Worm (Caenorhabditis elegans): Measurements from ENCODE around the gene arl-1.

arl-1 gene

DNA sequence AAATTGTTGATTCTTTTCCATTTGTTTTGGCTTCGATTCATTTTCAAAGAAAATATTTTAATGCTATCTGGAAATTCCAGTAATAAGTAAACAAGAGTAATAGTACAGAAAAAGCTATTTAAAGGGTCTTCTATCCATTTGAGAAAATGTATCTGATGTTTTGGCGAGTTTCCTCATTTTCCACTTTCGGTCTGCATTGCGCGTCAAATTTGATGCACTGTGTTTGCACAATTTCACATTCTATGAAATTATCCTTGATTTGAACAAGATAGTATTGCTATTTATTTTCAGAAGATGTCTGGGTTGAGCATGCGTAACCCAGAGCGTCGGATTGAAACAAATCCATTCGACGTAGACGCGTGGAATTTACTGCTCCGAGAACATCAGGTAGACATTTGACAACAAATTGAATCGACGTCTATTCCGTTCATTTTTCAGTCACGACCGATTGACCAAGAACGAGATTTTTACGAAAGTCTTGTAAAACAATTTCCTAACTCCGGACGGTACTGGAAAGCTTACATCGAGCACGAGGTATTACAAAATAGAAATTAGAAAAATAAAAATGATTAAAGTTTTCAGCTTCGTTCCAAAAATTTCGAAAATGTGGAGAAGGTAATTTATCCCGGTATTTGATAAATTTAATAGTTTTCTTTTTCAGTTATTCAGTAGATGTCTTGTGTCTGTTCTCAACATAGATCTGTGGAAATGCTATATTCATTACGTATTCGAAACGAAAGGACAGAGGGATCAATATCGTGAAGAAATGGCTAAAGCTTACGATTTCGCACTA lies 22.0 kb downstream of the arl-1 start, which contains the start of gene suf-1 (continued):
- peak; percentile 80 for TF ChIP-seq snpc-3.4 (tag; optimal IDR thresholded peaks at IDR 0.05)
- peak; percentile 45 for TF ChIP-seq xnd-1 (tag; optimal IDR thresholded peaks at IDR 0.05)
- peak; percentile 35; the same call in 1 of the 2 replicates for TF ChIP-seq D2030.7 (GFP tag; IDR thresholded peaks at IDR 0.05)
- TF ChIP-seq C17E4.6 (GFP tag; IDR thresholded peaks at IDR 0.05), result peak; percentile 60
- TF ChIP-seq unc-130 (GFP tag; optimal IDR thresholded peaks at IDR 0.05), result peak; percentile 69
- TF ChIP-seq attf-3 (GFP tag; conservative IDR thresholded peaks at IDR 0.05), result no peak
- TF ChIP-seq athp-1 (tag; optimal IDR thresholded peaks at IDR 0.05), result peak; percentile 40
- TF ChIP-seq hrde-1 (tag; optimal IDR thresholded peaks at IDR 0.05; ENCODE audit: borderline replicate concordance), result peak; percentile 92
- TF ChIP-seq attf-5 (GFP tag; optimal IDR thresholded peaks at IDR 0.05), result peak; percentile 24
- TF ChIP-seq bed-2 (GFP tag; IDR thresholded peaks at IDR 0.05), result no peak
- TF ChIP-seq sdz-38 (tag; optimal IDR thresholded peaks at IDR 0.05), result no peak
- TF ChIP-seq F49E8.2 (tag; optimal IDR thresholded peaks at IDR 0.05; ENCODE audit: insufficient read depth), result peak; percentile 94
- TF ChIP-seq ets-4 (GFP tag; optimal IDR thresholded peaks at IDR 0.05), result no peak
- TF ChIP-seq chd-7 (tag; optimal IDR thresholded peaks at IDR 0.05), result no peak
- TF ChIP-seq Y95B8A.8 (GFP tag; IDR thresholded peaks at IDR 0.05), result 0 out of 2 replicates have a peak, but pooled peaks have one; percentile 34
- peak; percentile 36 for TF ChIP-seq tbp1 (GFP tag; optimal IDR thresholded peaks at IDR 0.05)
- no peak for TF ChIP-seq nhr-27 (tag; optimal IDR thresholded peaks at IDR 0.05)
- TF ChIP-seq F33H1.4 (GFP tag; IDR thresholded peaks at IDR 0.05), result peak; percentile 65
- peak; percentile 49; the same call in 1 of the 2 replicates for TF ChIP-seq hmg-1.2 (GFP tag; IDR thresholded peaks at IDR 0.05)
- peak; percentile 73; the same call in 1 of the 2 replicates for TF ChIP-seq lin-26 (GFP tag; IDR thresholded peaks at IDR 0.05)
- peak; percentile 75; the same call in 1 of the 2 replicates for TF ChIP-seq Y56A3A.18 (GFP tag; IDR thresholded peaks at IDR 0.05)
- no peak for TF ChIP-seq ceh-58 (GFP tag; IDR thresholded peaks at IDR 0.05)
- no peak for TF ChIP-seq zim-3 (tag; optimal IDR thresholded peaks at IDR 0.05)
- TF ChIP-seq attf-6 (GFP tag; IDR thresholded peaks at IDR 0.05), result peak; percentile 73
- no peak for TF ChIP-seq egl-44 (GFP tag; IDR thresholded peaks at IDR 0.05)
- TF ChIP-seq hsf-1 (GFP tag; IDR thresholded peaks at IDR 0.05), result peak; percentile 79
- peak; percentile 61 for TF ChIP-seq F23B12.7 (tag; optimal IDR thresholded peaks at IDR 0.05; ENCODE audit: insufficient read depth)
- peak; percentile 44; the same call in 1 of the 2 replicates for TF ChIP-seq madf-8 (GFP tag; conservative IDR thresholded peaks at IDR 0.05)
- TF ChIP-seq lin-54 (GFP tag; optimal IDR thresholded peaks at IDR 0.05), result peak; percentile 73
- peak; percentile 37 for TF ChIP-seq die-1 (tag; optimal IDR thresholded peaks at IDR 0.05)
- TF ChIP-seq mxl-1 (tag; optimal IDR thresholded peaks at IDR 0.05), result peak; percentile 29
- TF ChIP-seq atf-7 (tag; optimal IDR thresholded peaks at IDR 0.05), result peak; percentile 56
- TF ChIP-seq snpc-1.3 (tag; optimal IDR thresholded peaks at IDR 0.05; ENCODE audit: insufficient read depth), result peak; percentile 2
- no peak for TF ChIP-seq lin-35 (GFP tag; optimal IDR thresholded peaks at IDR 0.05)
- TF ChIP-seq gei-17 (GFP tag; optimal IDR thresholded peaks at IDR 0.05), result no peak
- no peak for TF ChIP-seq dpff-1 (tag; optimal IDR thresholded peaks at IDR 0.05)

DNA sequence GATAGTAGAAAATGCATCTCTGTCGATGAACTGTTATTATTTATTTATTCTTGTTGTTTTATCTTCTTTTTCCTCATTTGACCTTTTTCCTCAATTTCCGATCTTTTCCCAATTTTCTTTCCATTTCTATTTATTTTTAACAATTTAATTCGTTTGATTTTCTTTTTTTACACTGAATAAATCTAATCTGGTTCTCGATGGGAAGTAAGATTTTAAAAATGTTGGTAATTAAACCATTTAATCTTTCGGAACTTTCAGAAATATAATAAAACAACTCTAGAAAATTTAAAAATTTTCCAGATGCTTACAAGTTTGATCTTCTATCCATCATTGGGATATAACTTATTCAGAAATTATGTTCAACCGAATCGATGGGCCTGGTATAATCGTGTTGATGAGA lies 24.7 kb downstream of the arl-1 start, which contains the start of gene F28C6.8:
Gene F28C6.8, plus strand, starts transcription at position 301 of the 400 bp plus-strand sequence.
- no peak for TF ChIP-seq rpc-1 (optimal IDR thresholded peaks at IDR 0.05)
- no peak for TF ChIP-seq rpc-1 (tag; optimal IDR thresholded peaks at IDR 0.05)
- TF ChIP-seq F33H1.4 (GFP tag; IDR thresholded peaks at IDR 0.05), result no peak
- no peak for TF ChIP-seq lin-26 (GFP tag; IDR thresholded peaks at IDR 0.05)
- no peak for TF ChIP-seq die-1 (tag; optimal IDR thresholded peaks at IDR 0.05)
- no peak for TF ChIP-seq sdz-38 (tag; optimal IDR thresholded peaks at IDR 0.05)
- TF ChIP-seq ZK185.1 (tag; optimal IDR thresholded peaks at IDR 0.05; ENCODE audit: poor library complexity, severe bottlenecking), result no peak
- TF ChIP-seq F49E8.2 (tag; optimal IDR thresholded peaks at IDR 0.05; ENCODE audit: insufficient read depth), result peak; percentile 16
- no peak for TF ChIP-seq dox-1 (GFP tag; IDR thresholded peaks at IDR 0.05)
- TF ChIP-seq C06A6.2 (GFP tag; conservative IDR thresholded peaks at IDR 0.05), result no peak

Data from whole organism, young adult.